Worm (Caenorhabditis elegans) whole organism, young adult: Measurements from ENCODE around the gene Y25C1A.6.

ENCODE experiments used
- F23B12.7 ChIP-seq: sonication (generic microtip); optimal IDR thresholded peaks from 2 replicates; lab custom pipeline; 2017; ENCODE audit warnings: missing genetic modification characterization, mild to moderate bottlenecking, missing compliant biosample characterization, antibody characterized with exemption, moderate library complexity; ENCODE audit not compliant: insufficient read depth
- dpl-1 ChIP-seq: fragments of 150-350 bp; optimal IDR thresholded peaks from 2 replicates; lab custom pipeline; 2014; ENCODE audit warnings: missing biosample characterization, missing genetic modification reagents, missing genetic modification characterization
- lag-1 ChIP-seq: fragments of 200-800 bp; sonication (Bioruptor generic); IDR thresholded peaks from 2 replicates; pipeline ENCODE4 v1.3.6; 2022; ENCODE audit warnings: missing genetic modification reagents, missing genetic modification characterization, missing compliant biosample characterization
- madf-8 ChIP-seq: fragments of 200-800 bp; sonication (Bioruptor generic); conservative IDR thresholded peaks from 2 replicates; pipeline ENCODE4 v1.3.6; 2022; ENCODE audit warnings: missing genetic modification reagents, missing genetic modification characterization, missing compliant biosample characterization
- pha-4 ChIP-seq: fragments of 150-350 bp; sonication (generic microtip); optimal IDR thresholded peaks from 2 replicates; lab custom pipeline; 2014; ENCODE audit warnings: missing biosample characterization, missing genetic modification reagents, missing genetic modification characterization
- tlf-1 ChIP-seq: fragments of 200-800 bp; sonication (Bioruptor generic); optimal IDR thresholded peaks from 2 replicates; lab custom pipeline; 2018; ENCODE audit warnings: mild to moderate bottlenecking, missing genetic modification characterization, missing compliant biosample characterization

- TF ChIP-seq lag-1 (GFP tag; lab: Robert Waterston, UW) (no peak), madf-8 (GFP tag; lab: Robert Waterston, UW) (no peak), F23B12.7 (tag; lab: Kevin White, UChicago) (no peak), dpl-1 (GFP tag; lab: Kevin White, UChicago) (no peak), pha-4 (tag; lab: Kevin White, UChicago) (no peak), tlf-1 (GFP tag; lab: Kevin White, UChicago) (no peak)
These were observed 6.6 kb downstream of the Y25C1A.6 start for ce11 chrII:3067447-3067846.
